Fruit fly (Drosophila melanogaster): ENCODE data around the gene CG31810.

Gene CG31810

dm6 chr2L:16886459-16886858 is 34.3 kb upstream of the CG31810 start (continued):
- TF ChIP-seq Elba2 (GFP tag; optimal IDR thresholded peaks at IDR 0.05) (no peak), CG11560 (tag; IDR thresholded peaks at IDR 0.05) (no peak), CG13775 (GFP tag; optimal IDR thresholded peaks at IDR 0.05) (no peak), sens (GFP tag) (no peak), Oli (tag; optimal IDR thresholded peaks at IDR 0.05) (no peak), jigr1 (GFP tag; IDR thresholded peaks at IDR 0.05) (no peak), tap (tag; optimal IDR thresholded peaks at IDR 0.05) (no peak), CG3726 (GFP tag; IDR thresholded peaks at IDR 0.05) (no peak), CG30431 (GFP tag; optimal IDR thresholded peaks at IDR 0.05) (no peak), NC2α (GFP tag; optimal IDR thresholded peaks at IDR 0.05) (no peak), CG17802 (tag; optimal IDR thresholded peaks at IDR 0.05) (no peak), CG10543 (GFP tag; optimal IDR thresholded peaks at IDR 0.05) (peak; percentile 47), shn (GFP tag; optimal IDR thresholded peaks at IDR 0.05) (no peak), Optix (GFP tag; IDR thresholded peaks at IDR 0.05) (no peak), Mad (GFP tag; optimal IDR thresholded peaks at IDR 0.05) (no peak), CG16813 (GFP tag; IDR thresholded peaks at IDR 0.05; ENCODE audit: partially characterized antibody) (no peak), CG1602 (GFP tag; optimal IDR thresholded peaks at IDR 0.05) (no peak), CG12659 (GFP tag; optimal IDR thresholded peaks at IDR 0.05) (no peak), Rx (GFP tag; IDR thresholded peaks at IDR 0.05) (no peak), ara (GFP tag; IDR thresholded peaks at IDR 0.05) (no peak), CG14050 (GFP tag; IDR thresholded peaks at IDR 0.05) (no peak), YL-1 (GFP tag; optimal IDR thresholded peaks at IDR 0.05) (no peak), CG30403 (GFP tag; optimal IDR thresholded peaks at IDR 0.05) (no peak), Fer3 (tag; optimal IDR thresholded peaks at IDR 0.05) (no peak), Drgx (GFP tag; IDR thresholded peaks at IDR 0.05) (no peak), CG9437 (GFP tag; optimal IDR thresholded peaks at IDR 0.05) (no peak)

dm6 chr2L:16885347-16885746 is 33.2 kb upstream of the CG31810 start:
- TF ChIP-seq CG4730 (GFP tag; IDR thresholded peaks at IDR 0.05) (no peak), CG17361 (GFP tag; IDR thresholded peaks at IDR 0.05) (0 out of 3 replicates have a peak, but pooled peaks have one; percentile 20), sr (GFP tag; IDR thresholded peaks at IDR 0.05) (no peak), Dbx (GFP tag; IDR thresholded peaks at IDR 0.05) (0 out of 3 replicates have a peak, but pooled peaks have one; percentile 11), hb (GFP tag; IDR thresholded peaks at IDR 0.05; ENCODE audit: partially characterized antibody) (0 out of 3 replicates have a peak, but pooled peaks have one; percentile 10), Med (GFP tag) (peak; percentile 50), Ets65A (GFP tag) (peak; percentile 31)

- TF ChIP-seq exex (tag; optimal IDR thresholded peaks at IDR 0.05) (peak; percentile 86), sd (tag; optimal IDR thresholded peaks at IDR 0.05) (peak; percentile 49), B-H1 (GFP tag; IDR thresholded peaks at IDR 0.05) (no peak)
These were observed 32.5 kb upstream of the CG31810 start for dm6 chr2L:16884702-16885101.

- no peak for TF ChIP-seq CG15696 (tag; optimal IDR thresholded peaks at IDR 0.05)
- TF ChIP-seq psq (GFP tag; optimal IDR thresholded peaks at IDR 0.05) = no peak
- no peak for TF ChIP-seq CTCF (GFP tag; optimal IDR thresholded peaks at IDR 0.05)
- TF ChIP-seq NfI (GFP tag; optimal IDR thresholded peaks at IDR 0.05) = no peak
- TF ChIP-seq oc (tag; optimal IDR thresholded peaks at IDR 0.05) = no peak
- no peak for TF ChIP-seq CG17612 (GFP tag; IDR thresholded peaks at IDR 0.05)
- no peak for TF ChIP-seq CG13296 (GFP tag; optimal IDR thresholded peaks at IDR 0.05)
- no peak for TF ChIP-seq chn (GFP tag; optimal IDR thresholded peaks at IDR 0.05)
- no peak for TF ChIP-seq Myb (GFP tag; optimal IDR thresholded peaks at IDR 0.05)
- peak in 1 of 2 experiments; percentile 35 for TF ChIP-seq eve (GFP tag; optimal IDR thresholded peaks at IDR 0.05)
- TF ChIP-seq Hr78 (GFP tag; optimal IDR thresholded peaks at IDR 0.05) = peak in 1 of 2 experiments; percentile 97
- TF ChIP-seq nmo (GFP tag; optimal IDR thresholded peaks at IDR 0.05) = no peak
These were observed 31.0 kb upstream of the CG31810 start for dm6 chr2L:16882871-16883849.
